Worm (Caenorhabditis elegans) whole organism, mixed stage, embryonic: ENCODE data around the gene tba-8.

Source experiments
- M03D4.4 ChIP-seq: sonication (generic microtip); optimal IDR thresholded peaks from 2 replicates; lab custom pipeline; 2017; ENCODE audit warnings: mild to moderate bottlenecking, missing genetic modification characterization, missing compliant biosample characterization
- bed-3 ChIP-seq: fragments of 200-800 bp; sonication (Bioruptor generic); optimal IDR thresholded peaks from 3 replicates; lab custom pipeline; 2018; ENCODE audit warnings: mild to moderate bottlenecking, missing genetic modification characterization, moderate library complexity, missing compliant biosample characterization
- blmp-1 ChIP-seq: fragments of 150-350 bp; optimal IDR thresholded peaks from 2 replicates; lab custom pipeline; 2014; ENCODE audit warnings: missing biosample characterization, missing genetic modification characterization
- ceh-39 ChIP-seq: fragments of 150-350 bp; optimal IDR thresholded peaks from 2 replicates; lab custom pipeline; 2014; ENCODE audit warnings: missing biosample characterization, missing genetic modification characterization
- ceh-43 ChIP-seq: fragments of 200-800 bp; sonication (Bioruptor generic); optimal IDR thresholded peaks from 2 replicates; lab custom pipeline; 2018; ENCODE audit warnings: mild to moderate bottlenecking, missing genetic modification characterization, moderate library complexity, missing compliant biosample characterization
- ceh-83 ChIP-seq: fragments of 200-800 bp; sonication (Bioruptor generic); optimal IDR thresholded peaks from 2 replicates; lab custom pipeline; 2018; ENCODE audit warnings: mild to moderate bottlenecking, missing genetic modification characterization, missing compliant biosample characterization
- ces-1 ChIP-seq: fragments of 150-350 bp; optimal IDR thresholded peaks from 2 replicates; lab custom pipeline; 2014; ENCODE audit warnings: missing biosample characterization, missing genetic modification reagents, missing genetic modification characterization
- cnd-1 ChIP-seq: fragments of 200-800 bp; sonication (Bioruptor generic); optimal IDR thresholded peaks from 2 replicates; lab custom pipeline; 2018; ENCODE audit warnings: mild to moderate bottlenecking, missing genetic modification characterization, missing compliant biosample characterization
- drap-1 ChIP-seq: fragments of 200-800 bp; sonication (Bioruptor generic); optimal IDR thresholded peaks from 3 replicates; lab custom pipeline; 2018; ENCODE audit warnings: mild to moderate bottlenecking, missing genetic modification characterization, missing compliant biosample characterization
- elt-1 ChIP-seq: sonication (generic microtip); optimal IDR thresholded peaks from 2 replicates; lab custom pipeline; 2017; ENCODE audit warnings: missing genetic modification characterization, mild to moderate bottlenecking, missing compliant biosample characterization, antibody characterized with exemption, moderate library complexity, borderline replicate concordance; ENCODE audit not compliant: insufficient read depth
- elt-3 ChIP-seq: fragments of 150-350 bp; optimal IDR thresholded peaks from 2 replicates; lab custom pipeline; 2014; ENCODE audit warnings: missing biosample characterization, missing genetic modification characterization
- flh-1 ChIP-seq: fragments of 200-800 bp; sonication (Bioruptor generic); optimal IDR thresholded peaks from 2 replicates; lab custom pipeline; 2018; ENCODE audit warnings: mild to moderate bottlenecking, missing genetic modification characterization, moderate library complexity, missing compliant biosample characterization
- ham-2 ChIP-seq: fragments of 200-800 bp; sonication (Bioruptor generic); optimal IDR thresholded peaks from 2 replicates; lab custom pipeline; 2018; ENCODE audit warnings: mild to moderate bottlenecking, missing genetic modification characterization, missing compliant biosample characterization
- hlh-1 ChIP-seq: fragments of 150-350 bp; optimal IDR thresholded peaks from 2 replicates; lab custom pipeline; 2014; ENCODE audit warnings: missing biosample characterization, missing genetic modification reagents, missing genetic modification characterization
- lin-13 ChIP-seq: fragments of 150-350 bp; optimal IDR thresholded peaks from 2 replicates; lab custom pipeline; 2014; ENCODE audit warnings: missing biosample characterization, missing genetic modification characterization
- lin-32 ChIP-seq: fragments of 200-800 bp; sonication (Bioruptor generic); optimal IDR thresholded peaks from 2 replicates; lab custom pipeline; 2018; ENCODE audit warnings: mild to moderate bottlenecking, missing genetic modification characterization, missing compliant biosample characterization
- lsy-2 ChIP-seq: fragments of 150-350 bp; optimal IDR thresholded peaks from 2 replicates; lab custom pipeline; 2014; ENCODE audit warnings: missing biosample characterization, missing genetic modification characterization
- mab-5 ChIP-seq: fragments of 150-350 bp; optimal IDR thresholded peaks from 2 replicates; lab custom pipeline; 2014; ENCODE audit warnings: missing biosample characterization, missing genetic modification characterization
- mep-1 ChIP-seq: fragments of 150-350 bp; optimal IDR thresholded peaks from 2 replicates; lab custom pipeline; 2017; ENCODE audit warnings: missing biosample characterization, missing genetic modification reagents, missing genetic modification characterization, inconsistent platforms
- mls-2 ChIP-seq: sonication (generic microtip); optimal IDR thresholded peaks from 2 replicates; lab custom pipeline; 2016; ENCODE audit warnings: mild to moderate bottlenecking, missing genetic modification characterization, moderate library complexity, missing compliant biosample characterization
- nhr-12 ChIP-seq: fragments of 150-350 bp; optimal IDR thresholded peaks from 2 replicates; lab custom pipeline; 2014; ENCODE audit warnings: missing biosample characterization, missing genetic modification characterization
- nhr-2 ChIP-seq: fragments of 150-350 bp; optimal IDR thresholded peaks from 2 replicates; lab custom pipeline; 2014; ENCODE audit warnings: missing biosample characterization, missing genetic modification characterization
- nhr-237 ChIP-seq: fragments of 150-350 bp; optimal IDR thresholded peaks from 2 replicates; lab custom pipeline; 2014; ENCODE audit warnings: missing biosample characterization, missing genetic modification characterization
- nhr-28 ChIP-seq: fragments of 150-350 bp; optimal IDR thresholded peaks from 2 replicates; lab custom pipeline; 2014; ENCODE audit warnings: missing biosample characterization, missing genetic modification characterization
- nhr-76 ChIP-seq: sonication (generic microtip); optimal IDR thresholded peaks from 2 replicates; lab custom pipeline; 2017; ENCODE audit warnings: missing biosample characterization, missing genetic modification characterization
- pha-4 ChIP-seq: fragments of 150-350 bp; optimal IDR thresholded peaks from 2 replicates; lab custom pipeline; 2018; ENCODE audit warnings: missing biosample characterization, missing genetic modification reagents, missing genetic modification characterization
- sem-2 ChIP-seq: fragments of 200-800 bp; sonication (Bioruptor generic); optimal IDR thresholded peaks from 2 replicates; lab custom pipeline; 2018; ENCODE audit warnings: mild to moderate bottlenecking, missing genetic modification characterization, missing compliant biosample characterization
- snpc-4 ChIP-seq: fragments of 150-350 bp; optimal IDR thresholded peaks from 2 replicates; lab custom pipeline; 2014; ENCODE audit warnings: missing biosample characterization, missing genetic modification characterization
- sptf-1 ChIP-seq: sonication (generic microtip); optimal IDR thresholded peaks from 2 replicates; lab custom pipeline; 2017; ENCODE audit warnings: mild to moderate bottlenecking, missing genetic modification characterization, moderate library complexity, missing compliant biosample characterization
- tbx-8 ChIP-seq: fragments of 200-800 bp; sonication (Bioruptor generic); optimal IDR thresholded peaks from 2 replicates; lab custom pipeline; 2018; ENCODE audit warnings: mild to moderate bottlenecking, missing genetic modification characterization, moderate library complexity, missing compliant biosample characterization
- unc-120 ChIP-seq: sonication (generic microtip); optimal IDR thresholded peaks from 2 replicates; lab custom pipeline; 2017; ENCODE audit warnings: missing genetic modification characterization, missing compliant biosample characterization; ENCODE audit not compliant: poor library complexity, severe bottlenecking
- unc-39 ChIP-seq: fragments of 150-350 bp; optimal IDR thresholded peaks from 2 replicates; lab custom pipeline; 2014; ENCODE audit warnings: missing biosample characterization, missing genetic modification characterization
- unc-62 ChIP-seq: fragments of 150-350 bp; optimal IDR thresholded peaks from 2 replicates; lab custom pipeline; 2014; ENCODE audit warnings: missing biosample characterization, missing genetic modification reagents, missing genetic modification characterization
- zip-8 ChIP-seq: fragments of 150-350 bp; optimal IDR thresholded peaks from 2 replicates; lab custom pipeline; 2014; ENCODE audit warnings: missing biosample characterization, missing genetic modification characterization
- ztf-11 ChIP-seq: fragments of 150-350 bp; optimal IDR thresholded peaks from 2 replicates; lab custom pipeline; 2014; ENCODE audit warnings: missing biosample characterization, missing genetic modification characterization

tba-8 gene

DNA sequence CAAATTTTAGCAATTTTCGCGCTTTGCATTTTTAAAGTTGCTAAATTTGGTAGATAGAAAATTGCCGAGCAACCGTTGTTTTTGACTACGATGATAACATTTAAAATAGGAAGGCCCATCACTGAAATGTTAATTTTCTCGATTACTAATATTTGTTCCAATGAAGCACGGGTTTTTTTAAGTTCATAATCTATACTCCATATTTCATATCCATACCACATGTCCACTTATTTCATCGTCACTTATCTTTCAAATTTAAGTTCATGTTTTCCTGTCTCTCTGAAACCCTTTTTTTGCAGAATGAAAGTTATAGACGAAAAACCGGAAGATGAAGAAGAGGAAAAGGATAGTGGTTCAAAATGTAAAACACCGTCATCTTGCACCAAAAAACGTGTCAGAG, 14.0 kb upstream of the tba-8 start, which contains the start of gene gap-2:
Gene gap-2, plus strand, starts transcription at position 301 of the 400 bp plus-strand sequence.
- TF ChIP-seq elt-1 (tag; lab: Kevin White, UChicago): no peak
- no peak for TF ChIP-seq nhr-237 (tag; lab: Kevin White, UChicago)
- TF ChIP-seq sptf-1 (tag; lab: Kevin White, UChicago): no peak
- TF ChIP-seq lsy-2: no peak
- TF ChIP-seq ceh-43: no peak
- no peak for TF ChIP-seq flh-1 (GFP tag; lab: Kevin White, UChicago)
- TF ChIP-seq drap-1 (GFP tag; lab: Kevin White, UChicago): no peak
- no peak for TF ChIP-seq nhr-28 (tag; lab: Kevin White, UChicago)

DNA sequence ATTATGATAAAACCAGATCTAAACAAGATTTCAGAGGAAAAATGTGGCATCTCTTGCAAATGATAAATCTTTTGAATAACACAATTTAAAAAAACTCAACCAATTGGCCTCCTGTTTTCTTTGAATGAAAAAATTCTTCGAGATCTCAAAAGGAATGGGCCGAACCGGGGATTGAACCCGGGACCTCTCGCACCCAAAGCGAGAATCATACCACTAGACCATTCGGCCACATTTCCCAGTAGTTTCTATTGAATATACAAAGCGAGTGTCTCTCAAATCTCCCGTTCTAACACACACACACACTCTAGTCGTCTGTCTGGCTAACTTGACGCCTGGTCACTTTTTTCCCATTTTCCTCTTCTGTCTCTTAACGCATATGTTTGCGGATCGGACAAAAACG, 9.4 kb upstream of the tba-8 start:
- TF ChIP-seq lin-13 (tag; lab: Kevin White, UChicago) (peak; percentile 33), mep-1 (peak; percentile 35), nhr-237 (tag; lab: Kevin White, UChicago) (peak; percentile 77), nhr-76 (tag; lab: Kevin White, UChicago) (no peak), unc-62 (GFP tag; lab: Kevin White, UChicago) (peak; percentile 71), ceh-83 (GFP tag; lab: Kevin White, UChicago) (peak; percentile 91), ham-2 (GFP tag; lab: Kevin White, UChicago) (peak; percentile 83), mab-5 (tag; lab: Kevin White, UChicago) (no peak), ces-1 (GFP tag; lab: Kevin White, UChicago) (peak; percentile 54), unc-120 (tag; lab: Kevin White, UChicago) (peak; percentile 92), cnd-1 (tag; lab: Kevin White, UChicago) (peak; percentile 89), nhr-2 (tag; lab: Kevin White, UChicago) (no peak), unc-39 (tag; lab: Kevin White, UChicago) (no peak), flh-1 (GFP tag; lab: Kevin White, UChicago) (peak; percentile 76), snpc-4 (tag; lab: Kevin White, UChicago) (no peak), nhr-12 (tag; lab: Kevin White, UChicago) (no peak), lin-32 (peak; percentile 86), blmp-1 (tag; lab: Kevin White, UChicago) (no peak), lsy-2 (peak; percentile 61), ztf-11 (tag; lab: Kevin White, UChicago) (peak; percentile 44), tbx-8 (GFP tag; lab: Kevin White, UChicago) (peak; percentile 90), zip-8 (tag; lab: Kevin White, UChicago) (no peak), ceh-43 (peak; percentile 90), nhr-28 (tag; lab: Kevin White, UChicago) (peak; percentile 50), pha-4 (peak; percentile 79), sptf-1 (tag; lab: Kevin White, UChicago) (peak; percentile 93), M03D4.4 (tag; lab: Kevin White, UChicago) (peak; percentile 91), bed-3 (peak; percentile 87), sem-2 (GFP tag; lab: Kevin White, UChicago) (peak; percentile 78), ceh-39 (tag; lab: Kevin White, UChicago) (peak; percentile 5), elt-1 (tag; lab: Kevin White, UChicago) (no peak), elt-3 (no peak), drap-1 (GFP tag; lab: Kevin White, UChicago) (peak; percentile 92), mls-2 (tag; lab: Kevin White, UChicago) (peak; percentile 91), hlh-1 (tag; lab: Kevin White, UChicago) (peak; percentile 58)
- TF ChIP-seq, all 35 proteins: peak for 25

DNA sequence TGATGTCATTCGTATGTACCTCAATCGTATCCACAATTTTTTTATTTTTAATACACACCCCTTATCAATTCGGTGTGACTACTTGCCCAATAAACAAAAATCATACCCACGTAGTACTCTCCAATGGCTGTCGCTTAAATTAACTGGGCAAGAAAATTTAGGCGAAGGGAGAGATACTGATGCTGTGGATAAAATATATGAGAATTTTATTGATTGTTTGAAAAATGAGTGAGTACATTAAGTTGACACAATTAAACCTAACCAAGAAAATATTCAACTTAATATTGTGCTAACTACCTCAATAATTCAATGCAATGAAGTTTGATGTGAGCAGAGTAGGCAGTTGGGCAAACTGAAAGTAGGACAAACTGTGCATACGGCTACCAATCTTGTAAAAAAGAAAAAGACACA, 7.6 kb upstream of the tba-8 start:
- TF ChIP-seq nhr-237 (tag; lab: Kevin White, UChicago) (peak; percentile 99), unc-62 (GFP tag; lab: Kevin White, UChicago) (peak; percentile 91), lin-32 (peak; percentile 13), lin-13 (tag; lab: Kevin White, UChicago) (no peak), unc-120 (tag; lab: Kevin White, UChicago) (peak; percentile 65), ham-2 (GFP tag; lab: Kevin White, UChicago) (no peak), drap-1 (GFP tag; lab: Kevin White, UChicago) (peak; percentile 85), ceh-83 (GFP tag; lab: Kevin White, UChicago) (no peak), pha-4 (peak; percentile 83), elt-3 (peak; percentile 95), sptf-1 (tag; lab: Kevin White, UChicago) (peak; percentile 74), lsy-2 (peak; percentile 88), mab-5 (tag; lab: Kevin White, UChicago) (peak; percentile 92), flh-1 (GFP tag; lab: Kevin White, UChicago) (no peak), nhr-12 (tag; lab: Kevin White, UChicago) (peak; percentile 69), zip-8 (tag; lab: Kevin White, UChicago) (no peak), tbx-8 (GFP tag; lab: Kevin White, UChicago) (peak; percentile 29), ces-1 (GFP tag; lab: Kevin White, UChicago) (peak; percentile 98), M03D4.4 (tag; lab: Kevin White, UChicago) (peak; percentile 48), mls-2 (tag; lab: Kevin White, UChicago) (peak; percentile 37), hlh-1 (tag; lab: Kevin White, UChicago) (peak; percentile 55), nhr-76 (tag; lab: Kevin White, UChicago) (no peak), snpc-4 (tag; lab: Kevin White, UChicago) (no peak), nhr-2 (tag; lab: Kevin White, UChicago) (peak; percentile 53), ceh-43 (no peak), blmp-1 (tag; lab: Kevin White, UChicago) (peak; percentile 54), ztf-11 (tag; lab: Kevin White, UChicago) (peak; percentile 86), bed-3 (no peak), elt-1 (tag; lab: Kevin White, UChicago) (no peak), mep-1 (peak; percentile 79), unc-39 (tag; lab: Kevin White, UChicago) (no peak), ceh-39 (tag; lab: Kevin White, UChicago) (peak; percentile 82), nhr-28 (tag; lab: Kevin White, UChicago) (peak; percentile 78), cnd-1 (tag; lab: Kevin White, UChicago) (peak; percentile 55), sem-2 (GFP tag; lab: Kevin White, UChicago) (no peak)
